Fruit fly (Drosophila melanogaster): ENCODE data around the gene CG14073.

Gene CG14073

DNA sequence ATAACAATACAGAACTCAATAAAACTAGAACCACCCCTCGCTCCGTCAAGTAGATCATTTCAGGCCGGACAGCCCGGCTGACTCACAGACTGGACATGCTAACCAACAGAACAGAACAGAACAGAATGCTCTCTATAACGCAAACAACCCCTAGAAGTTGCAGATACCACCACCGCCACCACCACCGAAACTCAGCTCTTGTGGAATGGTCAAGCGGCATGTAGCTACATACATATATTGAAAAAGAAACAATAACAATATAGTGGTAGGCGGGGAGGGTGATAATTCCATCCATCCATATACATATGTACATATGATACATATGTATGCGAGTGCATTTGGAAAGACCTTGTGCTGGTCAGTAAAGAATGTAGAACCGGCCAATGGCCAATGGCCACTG is 33.9 kb upstream of the CG14073 start:
- no peak for TF ChIP-seq topi (GFP tag; optimal IDR thresholded peaks at IDR 0.05)
- no peak for TF ChIP-seq Eip78C (GFP tag)
- TF ChIP-seq lz (GFP tag; optimal IDR thresholded peaks at IDR 0.05), result no peak
- TF ChIP-seq Gug (GFP tag; IDR thresholded peaks at IDR 0.05), result no peak
- no peak for TF ChIP-seq CG4318 (GFP tag; optimal IDR thresholded peaks at IDR 0.05)
- no peak for TF ChIP-seq CG31627 (GFP tag; optimal IDR thresholded peaks at IDR 0.05)
- no peak for TF ChIP-seq Eip93F (GFP tag; optimal IDR thresholded peaks at IDR 0.05)

dm6 chr3L:18853439-18853838 is 33.0 kb upstream of the CG14073 start:
- TF ChIP-seq net (GFP tag; optimal IDR thresholded peaks at IDR 0.05) (no peak), Smox (GFP tag; optimal IDR thresholded peaks at IDR 0.05) (no peak), CG8319 (GFP tag; optimal IDR thresholded peaks at IDR 0.05) (no peak), spab (GFP tag; optimal IDR thresholded peaks at IDR 0.05) (no peak), CG1621 (tag; optimal IDR thresholded peaks at IDR 0.05) (no peak), dac (GFP tag; optimal IDR thresholded peaks at IDR 0.05) (no peak), dsx (GFP tag; optimal IDR thresholded peaks at IDR 0.05; ENCODE audit: poor library complexity, severe bottlenecking) (no peak), achi (GFP tag; optimal IDR thresholded peaks at IDR 0.05) (no peak), fkh (GFP tag; optimal IDR thresholded peaks at IDR 0.05) (no peak), Eip93F (GFP tag; optimal IDR thresholded peaks at IDR 0.05) (no peak), eg (GFP tag; IDR thresholded peaks at IDR 0.05) (no peak), Hr39 (GFP tag; optimal IDR thresholded peaks at IDR 0.05) (no peak), salr (GFP tag; optimal IDR thresholded peaks at IDR 0.05) (no peak), vri (GFP tag; optimal IDR thresholded peaks at IDR 0.05) (no peak), CG31627 (GFP tag; optimal IDR thresholded peaks at IDR 0.05) (no peak)

dm6 chr3L:18852223-18852622 is 31.7 kb upstream of the CG14073 start:
- TF ChIP-seq CG11902 (GFP tag; optimal IDR thresholded peaks at IDR 0.05), result no peak
- no peak for TF ChIP-seq vri (GFP tag; optimal IDR thresholded peaks at IDR 0.05)
- TF ChIP-seq CG11762 (GFP tag; optimal IDR thresholded peaks at IDR 0.05; ENCODE audit: insufficient read depth), result no peak
- TF ChIP-seq topi (GFP tag; optimal IDR thresholded peaks at IDR 0.05), result no peak
- TF ChIP-seq CG6854 (GFP tag; optimal IDR thresholded peaks at IDR 0.05), result no peak
- no peak for TF ChIP-seq CG32006 (GFP tag; optimal IDR thresholded peaks at IDR 0.05)
- TF ChIP-seq CG8319 (GFP tag; optimal IDR thresholded peaks at IDR 0.05), result no peak
- no peak for TF ChIP-seq pdm3 (GFP tag; optimal IDR thresholded peaks at IDR 0.05)
- TF ChIP-seq CG6792 (GFP tag; optimal IDR thresholded peaks at IDR 0.05), result no peak
- no peak for TF ChIP-seq Gug (GFP tag; IDR thresholded peaks at IDR 0.05)
- no peak for TF ChIP-seq CG6808 (GFP tag; optimal IDR thresholded peaks at IDR 0.05)
- TF ChIP-seq net (GFP tag; optimal IDR thresholded peaks at IDR 0.05), result no peak

DNA sequence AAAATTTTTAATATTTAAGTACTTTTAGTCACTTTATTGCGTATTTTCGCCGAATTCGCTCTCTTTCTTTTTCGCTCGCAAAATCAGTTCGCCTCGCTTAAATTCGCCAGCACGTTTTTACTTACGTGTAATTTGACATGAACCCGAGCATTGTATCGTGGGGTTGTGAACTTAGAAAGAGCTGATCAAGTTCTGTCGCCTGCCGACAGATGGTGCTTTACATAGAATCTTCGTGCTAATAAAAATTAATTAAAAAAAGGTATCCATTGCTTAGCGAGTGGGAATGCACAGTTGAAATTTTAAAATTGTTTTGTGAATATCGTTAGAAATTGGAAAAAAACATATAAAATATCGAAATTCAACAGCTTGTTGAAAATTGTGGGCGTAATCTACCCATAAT is 28.0 kb upstream of the CG14073 start:
- peak; percentile 39 for TF ChIP-seq CG3032 (tag; optimal IDR thresholded peaks at IDR 0.05)
- TF ChIP-seq CG31627 (GFP tag; optimal IDR thresholded peaks at IDR 0.05), result peak; percentile 63
- TF ChIP-seq salr (GFP tag; optimal IDR thresholded peaks at IDR 0.05), result no peak
- peak; percentile 10 for TF ChIP-seq vri (GFP tag; optimal IDR thresholded peaks at IDR 0.05)
- peak; percentile 53 for TF ChIP-seq Hr39 (GFP tag; optimal IDR thresholded peaks at IDR 0.05)
- TF ChIP-seq CG4318 (GFP tag; optimal IDR thresholded peaks at IDR 0.05), result no peak
- TF ChIP-seq lz (GFP tag; optimal IDR thresholded peaks at IDR 0.05), result peak; percentile 56
- TF ChIP-seq Met (GFP tag; optimal IDR thresholded peaks at IDR 0.05), result peak; percentile 46
- TF ChIP-seq pdm3 (GFP tag; optimal IDR thresholded peaks at IDR 0.05), result peak; percentile 66
- TF ChIP-seq Eip75B (GFP tag; optimal IDR thresholded peaks at IDR 0.05), result peak; percentile 44
- TF ChIP-seq CG11294 (GFP tag; IDR thresholded peaks at IDR 0.05), result no peak
- peak; percentile 16 for TF ChIP-seq achi (GFP tag; optimal IDR thresholded peaks at IDR 0.05)
- TF ChIP-seq CG3919 (GFP tag; optimal IDR thresholded peaks at IDR 0.05), result no peak
- TF ChIP-seq cyc (GFP tag; optimal IDR thresholded peaks at IDR 0.05), result peak; percentile 59
- TF ChIP-seq Eip93F (GFP tag; optimal IDR thresholded peaks at IDR 0.05), result peak; percentile 1
- peak; percentile 37 for TF ChIP-seq Smox (GFP tag; optimal IDR thresholded peaks at IDR 0.05)
- TF ChIP-seq Hr4 (GFP tag; optimal IDR thresholded peaks at IDR 0.05), result peak; percentile 35
- TF ChIP-seq Blimp-1 (GFP tag; optimal IDR thresholded peaks at IDR 0.05), result no peak
- peak; percentile 25 for TF ChIP-seq acj6 (GFP tag; optimal IDR thresholded peaks at IDR 0.05)
- peak; percentile 0 for TF ChIP-seq CG8319 (GFP tag; optimal IDR thresholded peaks at IDR 0.05)
- TF ChIP-seq esn (GFP tag; optimal IDR thresholded peaks at IDR 0.05), result peak; percentile 66
- TF ChIP-seq OdsH (GFP tag; optimal IDR thresholded peaks at IDR 0.05), result peak; percentile 43
- peak; percentile 17 for TF ChIP-seq CG6792 (GFP tag; optimal IDR thresholded peaks at IDR 0.05)
- no peak for TF ChIP-seq CG1621 (tag; optimal IDR thresholded peaks at IDR 0.05)
- TF ChIP-seq CG10669 (GFP tag; optimal IDR thresholded peaks at IDR 0.05), result no peak
- TF ChIP-seq Gug (GFP tag; IDR thresholded peaks at IDR 0.05), result no peak
- no peak for TF ChIP-seq net (GFP tag; optimal IDR thresholded peaks at IDR 0.05)
- peak; percentile 13 for TF ChIP-seq CG7368 (GFP tag; optimal IDR thresholded peaks at IDR 0.05)
